Worm (Caenorhabditis elegans): ENCODE data around the gene idpb-5.

DNA sequence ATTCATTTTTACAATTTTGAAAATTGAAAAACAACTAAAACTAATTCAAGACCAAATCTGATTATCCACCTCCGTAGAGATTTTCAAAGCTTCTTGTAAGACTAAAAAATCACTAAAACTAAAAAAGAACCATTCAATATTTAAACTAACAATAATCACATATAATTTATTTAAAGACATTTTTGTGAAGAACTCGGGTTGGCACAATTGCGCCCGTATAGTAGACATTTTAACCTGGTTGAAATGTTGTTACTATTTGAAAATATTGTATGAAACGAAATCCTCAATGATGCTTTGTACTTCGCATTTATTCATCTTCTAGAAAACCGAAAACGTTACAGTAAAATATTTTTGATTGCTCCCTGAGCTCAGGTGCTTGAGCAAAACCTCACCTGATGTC is 16.7 kb downstream of the idpb-5 start:
- TF ChIP-seq R02D3.7 (tag; optimal IDR thresholded peaks at IDR 0.05) (no peak), crh-2 (tag; optimal IDR thresholded peaks at IDR 0.05) (no peak), ceh-82 (tag; optimal IDR thresholded peaks at IDR 0.05) (no peak), mdl-1 (tag; optimal IDR thresholded peaks at IDR 0.05) (no peak), nhr-10 (tag; optimal IDR thresholded peaks at IDR 0.05) (no peak), lin-13 (GFP tag; optimal IDR thresholded peaks at IDR 0.05) (no peak), nhr-21 (tag; optimal IDR thresholded peaks at IDR 0.05) (no peak), ama-1 (optimal IDR thresholded peaks at IDR 0.05) (no peak), fos-1 (tag; optimal IDR thresholded peaks at IDR 0.05) (no peak), nhr-6 (tag; optimal IDR thresholded peaks at IDR 0.05) (no peak)
